Fruit fly (Drosophila melanogaster) whole organism, embryonic: ENCODE results near the gene CG12539.

ENCODE experiments used
- Bdp1 ChIP-seq: fragments of 200-800 bp; sonication (Bioruptor generic); optimal IDR thresholded peaks from 3 replicates; lab custom pipeline; 2016; ENCODE audit warnings: missing biosample characterization, missing genetic modification characterization
- C15 ChIP-seq: fragments of 200-800 bp; sonication (Bioruptor generic); IDR thresholded peaks from 3 replicates; pipeline ENCODE4 v1.3.6; 2022; ENCODE audit warnings: missing biosample characterization, missing genetic modification characterization
- CG10147 ChIP-seq: fragments of 200-800 bp; sonication (Bioruptor generic); optimal IDR thresholded peaks from 2 replicates; lab custom pipeline; 2019; ENCODE audit warnings: missing biosample characterization, mild to moderate bottlenecking, missing genetic modification characterization, moderate library complexity
- CG1024 ChIP-seq: fragments of 200-800 bp; sonication (Bioruptor generic); IDR thresholded peaks from 2 replicates; pipeline ENCODE4 v1.3.6; 2022; ENCODE audit warnings: missing biosample characterization, missing genetic modification characterization
- CG10431 ChIP-seq: fragments of 200-800 bp; sonication (Bioruptor generic); optimal IDR thresholded peaks from 3 replicates; lab custom pipeline; 2018; ENCODE audit warnings: missing biosample characterization, mild to moderate bottlenecking, missing genetic modification characterization
- CG13123 ChIP-seq: fragments of 200-800 bp; sonication (Bioruptor generic); optimal IDR thresholded peaks from 2 replicates; lab custom pipeline; 2016; ENCODE audit warnings: missing biosample characterization, missing genetic modification characterization
- CG1603 ChIP-seq: fragments of 200-800 bp; sonication (Bioruptor generic); optimal IDR thresholded peaks from 2 replicates; lab custom pipeline; 2019; ENCODE audit warnings: missing biosample characterization, mild to moderate bottlenecking, missing genetic modification characterization, moderate library complexity
- CG17361 ChIP-seq: fragments of 200-800 bp; sonication (Bioruptor generic); IDR thresholded peaks from 3 replicates; pipeline ENCODE4 v1.3.6; 2022; ENCODE audit warnings: missing biosample characterization, missing genetic modification characterization
- CG18599 ChIP-seq: fragments of 200-800 bp; sonication (Bioruptor generic); optimal IDR thresholded peaks from 3 replicates; lab custom pipeline; 2017; ENCODE audit warnings: missing biosample characterization, missing genetic modification characterization, mild to moderate bottlenecking, moderate library complexity, missing genetic modification reagents
- CG2202 ChIP-seq: fragments of 200-800 bp; sonication (Bioruptor generic); optimal IDR thresholded peaks from 2 replicates; lab custom pipeline; 2018; ENCODE audit warnings: missing biosample characterization, mild to moderate bottlenecking, missing genetic modification characterization
- CG32767 ChIP-seq: fragments of 200-800 bp; sonication (Bioruptor generic); IDR thresholded peaks from 2 replicates; pipeline ENCODE4 v1.3.6; 2022; ENCODE audit warnings: missing biosample characterization, missing genetic modification characterization
- CG33557 ChIP-seq: fragments of 200-800 bp; sonication (Bioruptor generic); optimal IDR thresholded peaks from 2 replicates; lab custom pipeline; 2019; ENCODE audit warnings: missing biosample characterization, mild to moderate bottlenecking, missing genetic modification characterization, moderate library complexity
- CG6272 ChIP-seq: fragments of 200-800 bp; sonication (Bioruptor generic); IDR thresholded peaks from 2 replicates; pipeline ENCODE4 v1.3.6; 2022; ENCODE audit warnings: missing biosample characterization, missing genetic modification characterization
- CG6765 ChIP-seq: fragments of 200-800 bp; sonication (Bioruptor generic); optimal IDR thresholded peaks from 3 replicates; lab custom pipeline; 2017; ENCODE audit warnings: missing biosample characterization, mild to moderate bottlenecking, missing genetic modification characterization
- CG7839 ChIP-seq: fragments of 200-800 bp; sonication (Bioruptor generic); optimal IDR thresholded peaks from 3 replicates; lab custom pipeline; 2018; ENCODE audit warnings: missing biosample characterization, mild to moderate bottlenecking, missing genetic modification characterization, moderate library complexity
- CG7963 ChIP-seq: fragments of 200-800 bp; sonication (Bioruptor generic); IDR thresholded peaks from 3 replicates; pipeline ENCODE4 v1.3.6; 2022; ENCODE audit warnings: missing biosample characterization, missing genetic modification characterization; ENCODE audit not compliant: partially characterized antibody
- CG8478 ChIP-seq: fragments of >200 bp; optimal IDR thresholded peaks from 2 replicates; lab custom pipeline; 2018
- CG8944 ChIP-seq: fragments of 200-800 bp; sonication (Bioruptor generic); optimal IDR thresholded peaks from 3 replicates; lab custom pipeline; 2016; ENCODE audit warnings: missing biosample characterization, missing genetic modification characterization
- D ChIP-seq, 2 experiments: fragments of 200-800 bp in 1 of 2; fragments of >200 bp in 1 of 2; sonication (Bioruptor generic) in 1 of 2; optimal IDR thresholded peaks; 2 replicates in 1 of 2; 3 replicates in 1 of 2; lab custom pipeline; 2017; ENCODE audit warnings: mild to moderate bottlenecking in 1 of 2, missing biosample characterization in 1 of 2, missing genetic modification characterization in 1 of 2, missing genetic modification reagents in 1 of 2
- Dad ChIP-seq: fragments of 200-800 bp; sonication (Bioruptor generic); optimal IDR thresholded peaks from 3 replicates; lab custom pipeline; 2016; ENCODE audit warnings: missing biosample characterization, missing genetic modification characterization
- Dfd ChIP-seq, 2 experiments: fragments of >200 bp; optimal IDR thresholded peaks; 2 replicates each; lab custom pipeline; 2017; ENCODE audit warnings: missing biosample characterization in 2 of 2, missing genetic modification characterization in 2 of 2
- ERR ChIP-seq: fragments of 200-800 bp; sonication (Bioruptor generic); optimal IDR thresholded peaks from 2 replicates; lab custom pipeline; 2016; ENCODE audit warnings: missing biosample characterization, missing genetic modification characterization
- Elba2 ChIP-seq: fragments of 200-800 bp; sonication (Bioruptor generic); optimal IDR thresholded peaks from 3 replicates; lab custom pipeline; 2016; ENCODE audit warnings: missing biosample characterization, missing genetic modification characterization
- MESR4 ChIP-seq: fragments of 200-800 bp; sonication (Bioruptor generic); optimal IDR thresholded peaks from 2 replicates; lab custom pipeline; 2018; ENCODE audit warnings: missing biosample characterization, mild to moderate bottlenecking, missing genetic modification characterization, moderate library complexity
- Mrtf ChIP-seq: fragments of 200-800 bp; sonication (Bioruptor generic); IDR thresholded peaks from 3 replicates; pipeline ENCODE4 v1.3.6; 2022; ENCODE audit warnings: missing biosample characterization, missing genetic modification characterization
- NC2α ChIP-seq: fragments of 200-800 bp; sonication (Bioruptor generic); optimal IDR thresholded peaks from 2 replicates; lab custom pipeline; 2016; ENCODE audit warnings: missing biosample characterization, missing genetic modification characterization
- Neu2 ChIP-seq: fragments of 200-800 bp; sonication (Bioruptor generic); optimal IDR thresholded peaks from 3 replicates; lab custom pipeline; 2016; ENCODE audit warnings: missing biosample characterization, missing genetic modification characterization, borderline replicate concordance
- TFAM ChIP-seq: fragments of 200-800 bp; sonication (Bioruptor generic); optimal IDR thresholded peaks from 2 replicates; lab custom pipeline; 2017; ENCODE audit warnings: missing biosample characterization, missing genetic modification characterization, inconsistent platforms
- Tbp ChIP-seq: fragments of >200 bp; optimal IDR thresholded peaks from 2 replicates; lab custom pipeline; 2018; ENCODE audit warnings: missing biosample characterization, missing genetic modification characterization
- ac ChIP-seq: fragments of 200-800 bp; sonication (Bioruptor generic); optimal IDR thresholded peaks from 3 replicates; lab custom pipeline; 2017; ENCODE audit warnings: missing biosample characterization, mild to moderate bottlenecking, missing genetic modification characterization
- cato ChIP-seq: fragments of 200-800 bp; sonication (Bioruptor generic); optimal IDR thresholded peaks from 2 replicates; lab custom pipeline; 2016; ENCODE audit warnings: missing biosample characterization, missing genetic modification characterization, borderline replicate concordance
- chm ChIP-seq: fragments of 200-800 bp; sonication (Bioruptor generic); IDR thresholded peaks from 2 replicates; pipeline ENCODE4 v1.3.6; 2022; ENCODE audit warnings: missing biosample characterization, missing genetic modification characterization
- corto ChIP-seq: fragments of 200-800 bp; sonication (Bioruptor generic); optimal IDR thresholded peaks from 2 replicates; lab custom pipeline; 2016; ENCODE audit warnings: missing biosample characterization, mild to moderate bottlenecking, missing genetic modification characterization, moderate library complexity
- crol ChIP-seq: fragments of 200-800 bp; sonication (Bioruptor generic); IDR thresholded peaks from 2 replicates; pipeline ENCODE4 v1.3.6; 2022; ENCODE audit warnings: missing biosample characterization, missing genetic modification characterization
- gem ChIP-seq: fragments of 200-800 bp; sonication (Bioruptor generic); optimal IDR thresholded peaks from 2 replicates; lab custom pipeline; 2019; ENCODE audit warnings: missing biosample characterization, mild to moderate bottlenecking, missing genetic modification characterization, moderate library complexity
- hkb ChIP-seq, 2 experiments: fragments of 200-800 bp in 1 of 2; fragments of >200 bp in 1 of 2; sonication (Bioruptor generic) in 1 of 2; IDR thresholded peaks in 1 of 2; optimal IDR thresholded peaks in 1 of 2; 2 replicates each; pipeline versions ENCODE4 v1.3.6 to Lab custom; 2017 to 2022; ENCODE audit warnings: missing biosample characterization in 1 of 2, missing genetic modification characterization in 1 of 2
- inv ChIP-seq: fragments of 200-800 bp; sonication (Bioruptor generic); IDR thresholded peaks from 2 replicates; pipeline ENCODE4 v1.3.6; 2022; ENCODE audit warnings: missing biosample characterization, missing genetic modification characterization; ENCODE audit not compliant: partially characterized antibody
- lmd ChIP-seq: fragments of 200-800 bp; sonication (Bioruptor generic); IDR thresholded peaks from 2 replicates; pipeline ENCODE4 v1.3.6; 2022; ENCODE audit warnings: missing biosample characterization, missing genetic modification characterization
- lola ChIP-seq, 3 experiments: fragments of >200 bp in 2 of 3; fragments of 200-800 bp in 1 of 3; sonication (Bioruptor generic) in 1 of 3; optimal IDR thresholded peaks; 2 replicates each; lab custom pipeline; 2017 to 2019; ENCODE audit warnings: missing biosample characterization in 3 of 3, missing genetic modification characterization in 3 of 3, mild to moderate bottlenecking in 1 of 3, moderate library complexity in 1 of 3
- oc ChIP-seq: fragments of 200-800 bp; sonication (Bioruptor generic); optimal IDR thresholded peaks from 2 replicates; lab custom pipeline; 2018; ENCODE audit warnings: missing biosample characterization, mild to moderate bottlenecking, missing genetic modification characterization, moderate library complexity
- pan ChIP-seq, 4 experiments: fragments of >200 bp in 3 of 4; fragments of 200-800 bp in 1 of 4; sonication (Bioruptor generic) in 1 of 4; optimal IDR thresholded peaks in 3 of 4; IDR thresholded peaks in 1 of 4; 2 replicates each; pipeline versions ENCODE4 v1.3.6 to Lab custom; 2017 to 2022; ENCODE audit warnings: missing biosample characterization in 2 of 4, missing genetic modification characterization in 2 of 4, mixed read lengths in 1 of 4
- ro ChIP-seq: fragments of 200-800 bp; sonication (Bioruptor generic); IDR thresholded peaks from 2 replicates; pipeline ENCODE4 v1.3.6; 2022; ENCODE audit warnings: missing biosample characterization, missing genetic modification characterization
- run ChIP-seq: fragments of 200-800 bp; sonication (Bioruptor generic); optimal IDR thresholded peaks from 3 replicates; lab custom pipeline; 2018; ENCODE audit warnings: missing biosample characterization, mild to moderate bottlenecking, missing genetic modification characterization
- schlank ChIP-seq: fragments of 200-800 bp; sonication (Bioruptor generic); optimal IDR thresholded peaks from 2 replicates; lab custom pipeline; 2018; ENCODE audit warnings: missing biosample characterization, mild to moderate bottlenecking, missing genetic modification characterization
- twi ChIP-seq: fragments of 200-800 bp; optimal IDR thresholded peaks from 2 replicates; lab custom pipeline; 2019; ENCODE audit warnings: missing biosample characterization, mild to moderate bottlenecking, missing genetic modification characterization, moderate library complexity
- vvl ChIP-seq: fragments of 200-800 bp; sonication (Bioruptor generic); IDR thresholded peaks from 2 replicates; pipeline ENCODE4 v1.3.6; 2022; ENCODE audit warnings: missing biosample characterization, missing genetic modification characterization
- z ChIP-seq: fragments of 200-800 bp; sonication (Bioruptor generic); IDR thresholded peaks from 3 replicates; pipeline ENCODE4 v1.3.6; 2022; ENCODE audit warnings: missing biosample characterization, missing genetic modification characterization
- zen ChIP-seq: fragments of 200-800 bp; sonication (Bioruptor generic); optimal IDR thresholded peaks from 3 replicates; lab custom pipeline; 2018; ENCODE audit warnings: missing biosample characterization, mild to moderate bottlenecking, missing genetic modification characterization, moderate library complexity
- zen2 ChIP-seq: fragments of 200-800 bp; sonication (Bioruptor generic); IDR thresholded peaks from 3 replicates; pipeline ENCODE4 v1.3.6; 2022; ENCODE audit warnings: missing biosample characterization, missing genetic modification characterization; ENCODE audit not compliant: partially characterized antibody

CG12539 gene

dm6 chrX:14841893-14842505 lies 2.6 kb downstream of the CG12539 start (continued):
- no peak for TF ChIP-seq Tbp (GFP tag; lab: Kevin White, UChicago)
- TF ChIP-seq inv (GFP tag; lab: Robert Waterston, UW), result no peak
- TF ChIP-seq lola (GFP tag; optimal IDR thresholded peaks at IDR 0.05; lab: Kevin White, UChicago), result no peak
- no peak for TF ChIP-seq CG6272 (GFP tag; lab: Robert Waterston, UW)
- no peak for TF ChIP-seq Bdp1 (GFP tag; lab: Kevin White, UChicago)
- no peak for TF ChIP-seq hkb (optimal IDR thresholded peaks at IDR 0.05; lab: Kevin White, UChicago)
- peak; percentile 35; the same call in 1 of the 2 replicates for TF ChIP-seq hkb (GFP tag; IDR thresholded peaks at IDR 0.05; lab: Robert Waterston, UW)
- TF ChIP-seq cato, result no peak
- no peak for TF ChIP-seq oc (tag; lab: Kevin White, UChicago)
- no peak for TF ChIP-seq CG33557
- no peak for TF ChIP-seq NC2α
- TF ChIP-seq CG7963, result no peak
- no peak for TF ChIP-seq CG1024 (GFP tag; lab: Robert Waterston, UW)
- no peak for TF ChIP-seq lmd (GFP tag; lab: Robert Waterston, UW)
- TF ChIP-seq Mrtf (GFP tag; lab: Robert Waterston, UW), result no peak
- no peak for TF ChIP-seq crol
- TF ChIP-seq CG8944, result no peak
- TF ChIP-seq Elba2 (GFP tag; lab: Kevin White, UChicago), result no peak
- no peak for TF ChIP-seq CG6765 (GFP tag; lab: Kevin White, UChicago)
- no peak for TF ChIP-seq ac (GFP tag; lab: Kevin White, UChicago)
- TF ChIP-seq CG8478 (lab: Kevin White, UChicago), result no peak
- TF ChIP-seq CG13123 (GFP tag; lab: Kevin White, UChicago), result no peak
- TF ChIP-seq CG18599 (GFP tag; lab: Kevin White, UChicago), result peak; percentile 9
- no peak for TF ChIP-seq ro
- TF ChIP-seq run (tag; lab: Kevin White, UChicago), result no peak
- TF ChIP-seq CG1603 (tag; lab: Kevin White, UChicago), result no peak
- peak; percentile 100 for TF ChIP-seq CG10431 (GFP tag; lab: Kevin White, UChicago)
- no peak for TF ChIP-seq z (GFP tag; lab: Robert Waterston, UW)
- 0 out of 2 replicates have a peak, but pooled peaks have one; percentile 31 for TF ChIP-seq chm (GFP tag; lab: Robert Waterston, UW)
- no peak for TF ChIP-seq zen2 (GFP tag; lab: Robert Waterston, UW)
- TF ChIP-seq Neu2 (GFP tag; lab: Kevin White, UChicago), result no peak
- no peak for TF ChIP-seq schlank (tag; lab: Kevin White, UChicago)
- no peak for TF ChIP-seq MESR4 (GFP tag; lab: Kevin White, UChicago)
- TF ChIP-seq ERR (GFP tag; lab: Kevin White, UChicago), result no peak
- TF ChIP-seq CG32767 (GFP tag; lab: Robert Waterston, UW), result no peak
- no peak for TF ChIP-seq corto (GFP tag; lab: Kevin White, UChicago)
- no peak for TF ChIP-seq pan (optimal IDR thresholded peaks at IDR 0.05; lab: Kevin White, UChicago)
- no peak for TF ChIP-seq pan (GFP tag; optimal IDR thresholded peaks at IDR 0.05 in 1 of 2, IDR thresholded peaks at IDR 0.05 in 1 of 2)
- no peak for TF ChIP-seq vvl (GFP tag; lab: Robert Waterston, UW)
- no peak for TF ChIP-seq Dad (GFP tag; lab: Kevin White, UChicago)
- no peak for TF ChIP-seq twi (tag; lab: Kevin White, UChicago)
- TF ChIP-seq CG2202, result no peak
- TF ChIP-seq C15, result no peak
- no peak for TF ChIP-seq zen (tag; lab: Kevin White, UChicago)
- no peak for TF ChIP-seq D (optimal IDR thresholded peaks at IDR 0.05; lab: Kevin White, UChicago)
- no peak for TF ChIP-seq D (GFP tag; optimal IDR thresholded peaks at IDR 0.05; lab: Kevin White, UChicago)
- TF ChIP-seq gem, result peak; percentile 5
- TF ChIP-seq CG7839 (tag; lab: Kevin White, UChicago), result no peak
- no peak for TF ChIP-seq CG17361 (GFP tag; lab: Robert Waterston, UW)
- no peak for TF ChIP-seq CG10147 (GFP tag; lab: Kevin White, UChicago)
- no peak for TF ChIP-seq Dfd (GFP tag; optimal IDR thresholded peaks at IDR 0.05; lab: Kevin White, UChicago)
- TF ChIP-seq TFAM (GFP tag; lab: Kevin White, UChicago), result no peak
